Worm (Caenorhabditis elegans) whole organism, L1 larva: ENCODE data around the gene cox-6C.
A peak's percentile ranks its signal among the peaks of the same experiment; 100 is the strongest.

Source experiments
- C16A3.4 ChIP-seq: fragments of 150-350 bp; optimal IDR thresholded peaks from 2 replicates; lab custom pipeline; 2014; ENCODE audit warnings: missing biosample characterization, missing genetic modification characterization
- aha-1 ChIP-seq: fragments of 150-350 bp; optimal IDR thresholded peaks from 2 replicates; lab custom pipeline; 2014; ENCODE audit warnings: missing biosample characterization, missing genetic modification characterization
- aly-2 ChIP-seq: fragments of 150-350 bp; optimal IDR thresholded peaks from 2 replicates; lab custom pipeline; 2014; ENCODE audit warnings: missing biosample characterization, missing genetic modification characterization
- blmp-1 ChIP-seq: fragments of 150-350 bp; optimal IDR thresholded peaks from 2 replicates; lab custom pipeline; 2014; ENCODE audit warnings: missing biosample characterization, missing genetic modification characterization
- ceh-8 ChIP-seq: fragments of 200-800 bp; sonication (Bioruptor generic); optimal IDR thresholded peaks from 2 replicates; lab custom pipeline; 2018; ENCODE audit warnings: mild to moderate bottlenecking, missing genetic modification characterization, moderate library complexity, missing compliant biosample characterization
- ceh-82 ChIP-seq, 3 experiments: fragments of 150-350 bp in 1 of 3; sonication (generic microtip) in 2 of 3; optimal IDR thresholded peaks; 2 replicates each; lab custom pipeline; 2014 to 2017; ENCODE audit warnings: missing biosample characterization in 3 of 3, missing genetic modification characterization in 3 of 3
- ceh-90 ChIP-seq: sonication (generic microtip); optimal IDR thresholded peaks from 2 replicates; lab custom pipeline; 2016; ENCODE audit warnings: missing genetic modification characterization, missing compliant biosample characterization
- dpl-1 ChIP-seq, 3 experiments: fragments of 150-350 bp in 2 of 3; sonication (generic microtip) in 1 of 3; optimal IDR thresholded peaks; 2 replicates each; lab custom pipeline; 2014 to 2017; ENCODE audit warnings: missing biosample characterization in 3 of 3, missing genetic modification characterization in 3 of 3, missing genetic modification reagents in 3 of 3
- dsc-1 ChIP-seq: sonication (generic microtip); optimal IDR thresholded peaks from 2 replicates; lab custom pipeline; 2016; ENCODE audit warnings: mild to moderate bottlenecking, missing genetic modification characterization, missing compliant biosample characterization
- egl-13 ChIP-seq: sonication (generic microtip); optimal IDR thresholded peaks from 2 replicates; lab custom pipeline; 2016; ENCODE audit warnings: missing genotype, missing genetic modification reagents, missing genetic modification characterization, missing compliant biosample characterization
- egl-27 ChIP-seq, 2 experiments: fragments of 150-350 bp in 1 of 2; sonication (generic microtip); optimal IDR thresholded peaks; 3 replicates each; lab custom pipeline; 2017 to 2018; ENCODE audit warnings: missing biosample characterization in 2 of 2, missing genetic modification characterization in 2 of 2, missing genetic modification reagents in 2 of 2
- ets-5 ChIP-seq: fragments of 200-800 bp; sonication (Bioruptor generic); IDR thresholded peaks from 2 replicates; pipeline ENCODE4 v1.3.6; 2022; ENCODE audit warnings: missing genetic modification characterization, missing compliant biosample characterization
- fos-1 ChIP-seq: fragments of 150-350 bp; optimal IDR thresholded peaks from 2 replicates; lab custom pipeline; 2014; ENCODE audit warnings: missing biosample characterization, missing genetic modification characterization
- hlh-4 ChIP-seq: sonication (generic microtip); optimal IDR thresholded peaks from 2 replicates; lab custom pipeline; 2016; ENCODE audit warnings: mild to moderate bottlenecking, missing genetic modification characterization, missing compliant biosample characterization
- jun-1 ChIP-seq: fragments of 150-350 bp; optimal IDR thresholded peaks from 2 replicates; lab custom pipeline; 2014; ENCODE audit warnings: missing biosample characterization, missing genetic modification reagents, missing genetic modification characterization
- lin-14 ChIP-seq: fragments of 200-800 bp; sonication (Bioruptor generic); optimal IDR thresholded peaks from 2 replicates; lab custom pipeline; 2018; ENCODE audit warnings: mild to moderate bottlenecking, missing genetic modification characterization, moderate library complexity, missing compliant biosample characterization
- lin-35 ChIP-seq, 2 experiments: fragments of 150-350 bp; optimal IDR thresholded peaks; 2 replicates each; lab custom pipeline; 2014; ENCODE audit warnings: missing biosample characterization in 2 of 2, missing genetic modification characterization in 2 of 2, missing genetic modification reagents in 2 of 2
- mab-9 ChIP-seq: fragments of 200-800 bp; sonication (Bioruptor generic); IDR thresholded peaks from 2 replicates; pipeline ENCODE4 v1.3.6; 2022; ENCODE audit warnings: missing genetic modification reagents, missing genetic modification characterization, missing compliant biosample characterization
- mdl-1 ChIP-seq, 2 experiments: fragments of 150-350 bp; optimal IDR thresholded peaks; 2 replicates each; lab custom pipeline; 2014 to 2017; ENCODE audit warnings: missing biosample characterization in 2 of 2, missing genetic modification characterization in 2 of 2, inconsistent platforms in 1 of 2
- mep-1 ChIP-seq: fragments of 150-350 bp; optimal IDR thresholded peaks from 2 replicates; lab custom pipeline; 2014; ENCODE audit warnings: missing biosample characterization, missing genetic modification characterization
- nhr-12 ChIP-seq: sonication (generic microtip); optimal IDR thresholded peaks from 2 replicates; lab custom pipeline; 2017; ENCODE audit warnings: missing biosample characterization, missing genetic modification characterization
- nhr-20 ChIP-seq: sonication (generic microtip); optimal IDR thresholded peaks from 2 replicates; lab custom pipeline; 2016; ENCODE audit warnings: mild to moderate bottlenecking, missing genetic modification characterization, missing compliant biosample characterization
- nhr-71 ChIP-seq: sonication (generic microtip); optimal IDR thresholded peaks from 2 replicates; lab custom pipeline; 2016; ENCODE audit warnings: mild to moderate bottlenecking, missing genetic modification characterization, moderate library complexity, missing compliant biosample characterization
- nhr-76 ChIP-seq: sonication (generic microtip); optimal IDR thresholded peaks from 2 replicates; lab custom pipeline; 2017; ENCODE audit warnings: missing biosample characterization, missing genetic modification characterization
- nhr-77 ChIP-seq: fragments of 150-350 bp; optimal IDR thresholded peaks from 2 replicates; lab custom pipeline; 2014; ENCODE audit warnings: missing biosample characterization, missing genetic modification characterization
- nhr-85 ChIP-seq: sonication (generic microtip); peaks from one replicate; lab custom pipeline; 2016; ENCODE audit warnings: missing genetic modification characterization, inconsistent platforms, missing compliant biosample characterization
- pax-3 ChIP-seq: fragments of 200-800 bp; sonication (Bioruptor generic); optimal IDR thresholded peaks from 2 replicates; lab custom pipeline; 2018; ENCODE audit warnings: mild to moderate bottlenecking, missing genetic modification characterization, moderate library complexity, missing compliant biosample characterization
- snpc-4 ChIP-seq: fragments of 150-350 bp; optimal IDR thresholded peaks from 2 replicates; lab custom pipeline; 2014; ENCODE audit warnings: missing biosample characterization, missing genetic modification characterization
- snu-23 ChIP-seq: sonication (generic microtip); optimal IDR thresholded peaks from 2 replicates; lab custom pipeline; 2016; ENCODE audit warnings: missing genetic modification characterization, missing compliant biosample characterization
- sox-4 ChIP-seq: sonication (generic microtip); optimal IDR thresholded peaks from 2 replicates; lab custom pipeline; 2016; ENCODE audit warnings: missing genetic modification characterization, missing compliant biosample characterization
- sptf-1 ChIP-seq: fragments of 150-350 bp; optimal IDR thresholded peaks from 2 replicates; lab custom pipeline; 2014; ENCODE audit warnings: missing biosample characterization, missing genetic modification characterization
- tbx-2 ChIP-seq: sonication (generic microtip); optimal IDR thresholded peaks from 2 replicates; lab custom pipeline; 2016; ENCODE audit warnings: missing genetic modification characterization, missing compliant biosample characterization
- unc-130 ChIP-seq: fragments of 150-350 bp; optimal IDR thresholded peaks from 2 replicates; lab custom pipeline; 2017; ENCODE audit warnings: missing biosample characterization, missing genetic modification characterization, inconsistent platforms
- unc-62 ChIP-seq: fragments of 150-350 bp; optimal IDR thresholded peaks from 2 replicates; lab custom pipeline; 2014; ENCODE audit warnings: missing biosample characterization, missing genetic modification reagents, missing genetic modification characterization
- unc-98 ChIP-seq: fragments of 200-800 bp; sonication (Bioruptor generic); IDR thresholded peaks from 2 replicates; pipeline ENCODE4 v1.3.6; 2022; ENCODE audit warnings: missing genetic modification characterization, missing compliant biosample characterization
- vab-15 ChIP-seq: sonication (generic microtip); optimal IDR thresholded peaks from 2 replicates; lab custom pipeline; 2017; ENCODE audit warnings: missing genotype, mild to moderate bottlenecking, missing genetic modification characterization, missing compliant biosample characterization
- xbp-1 ChIP-seq: sonication (generic microtip); optimal IDR thresholded peaks from 2 replicates; lab custom pipeline; 2016; ENCODE audit warnings: missing genetic modification characterization, missing compliant biosample characterization
- zip-4 ChIP-seq: fragments of 200-800 bp; sonication (Bioruptor generic); optimal IDR thresholded peaks from 2 replicates; lab custom pipeline; 2018; ENCODE audit warnings: mild to moderate bottlenecking, missing genetic modification characterization, moderate library complexity, missing compliant biosample characterization
- ztf-4 ChIP-seq: fragments of 150-350 bp; optimal IDR thresholded peaks from 2 replicates; lab custom pipeline; 2014; ENCODE audit warnings: missing biosample characterization, missing genetic modification characterization

The cox-6C gene

DNA sequence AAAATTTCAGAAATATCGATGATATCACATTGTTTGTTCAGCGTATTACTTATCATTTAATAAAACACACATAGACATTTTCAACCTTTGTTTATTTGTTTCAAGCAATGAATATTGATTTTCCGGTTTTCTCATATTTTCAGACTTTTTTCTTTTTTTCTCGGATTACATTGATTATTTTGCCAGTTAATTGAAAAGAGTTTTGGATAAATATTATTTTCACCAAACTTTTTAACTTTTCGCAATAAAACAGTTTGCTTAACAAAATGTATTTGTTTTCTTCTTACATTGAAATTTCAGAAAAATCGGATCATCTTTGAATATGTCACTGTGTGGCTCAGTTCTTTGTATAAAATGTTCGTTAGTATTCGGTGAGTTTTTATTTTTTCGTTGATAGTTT lies 36.0 kb downstream of the cox-6C start, which contains the start of gene Y38C1AA.6:
TSS of gene Y38C1AA.6 (plus strand) at position 301 of the 400 bp plus-strand sequence.
- TF ChIP-seq unc-130: no peak
- TF ChIP-seq ceh-8 (GFP tag; lab: Kevin White, UChicago): no peak
- no peak for TF ChIP-seq unc-98 (GFP tag; lab: Robert Waterston, UW)
- TF ChIP-seq aha-1 (tag; lab: Kevin White, UChicago): no peak
- no peak for TF ChIP-seq unc-62 (GFP tag; lab: Kevin White, UChicago)
- no peak for TF ChIP-seq vab-15 (tag; lab: Kevin White, UChicago)
- no peak for TF ChIP-seq dsc-1
- no peak for TF ChIP-seq mdl-1 (tag; optimal IDR thresholded peaks at IDR 0.05; lab: Kevin White, UChicago)

DNA sequence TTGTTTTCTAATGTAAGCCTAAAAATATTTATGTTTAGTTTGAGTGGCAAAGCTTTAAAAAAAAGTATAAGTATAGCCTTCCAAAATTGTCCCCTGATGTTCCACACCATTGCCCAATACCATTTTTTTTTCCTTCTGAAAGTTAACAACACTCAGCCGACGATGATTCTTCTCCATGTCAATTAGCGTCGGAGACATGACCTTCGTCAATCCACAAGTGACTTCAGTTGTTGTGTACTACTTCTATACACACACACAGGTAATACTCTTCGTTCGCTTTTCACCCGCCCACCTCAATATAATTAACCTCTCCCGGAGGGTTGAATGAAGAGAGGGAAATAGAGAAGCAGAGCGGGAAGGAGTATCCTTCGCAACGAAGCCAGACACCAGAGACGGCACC lies 38.2 kb downstream of the cox-6C start, which contains the start of gene cutl-24:
TSS of gene cutl-24 (plus strand) at position 301 of the 400 bp plus-strand sequence.
- TF ChIP-seq fos-1 (tag; lab: Kevin White, UChicago) (no peak), blmp-1 (tag; lab: Kevin White, UChicago) (peak; percentile 18), nhr-85 (tag; lab: Kevin White, UChicago) (peak; percentile 61)
- TF ChIP-seq, all 84 proteins: peak for 2

DNA sequence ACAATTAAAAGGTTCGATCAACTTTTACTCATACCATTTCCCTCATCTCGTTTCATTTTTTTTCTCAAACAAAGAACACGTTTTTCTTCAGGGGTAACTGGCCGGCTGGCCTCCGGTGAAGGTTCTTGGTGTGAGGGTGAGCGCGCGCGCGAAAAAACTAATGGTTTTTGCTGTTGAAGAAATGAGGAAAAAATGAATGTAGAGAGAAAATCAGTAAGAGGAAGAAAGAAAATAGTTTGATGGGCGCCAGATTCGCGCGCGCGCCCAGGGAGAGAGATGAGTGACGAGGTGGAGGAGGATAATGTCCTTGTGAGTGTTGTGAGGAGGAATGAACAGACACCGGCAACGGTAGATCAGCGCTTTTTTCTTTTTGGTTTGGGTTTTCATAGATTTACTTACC lies 44.5 kb downstream of the cox-6C start:
- TF ChIP-seq aly-2 (tag; lab: Kevin White, UChicago) (no peak), snu-23 (GFP tag; lab: Kevin White, UChicago) (peak; percentile 33), nhr-77 (tag; lab: Kevin White, UChicago) (no peak), zip-4 (GFP tag; lab: Kevin White, UChicago) (no peak), lin-14 (GFP tag; lab: Kevin White, UChicago) (peak; percentile 74), sox-4 (no peak), ceh-90 (tag; lab: Kevin White, UChicago) (no peak), egl-13 (tag; lab: Kevin White, UChicago) (no peak), C16A3.4 (tag; lab: Kevin White, UChicago) (no peak), ets-5 (GFP tag; lab: Robert Waterston, UW) (no peak), sptf-1 (tag; lab: Kevin White, UChicago) (no peak), egl-27 (tag; optimal IDR thresholded peaks at IDR 0.05; lab: Kevin White, UChicago) (no peak), mep-1 (peak; percentile 31), nhr-20 (tag; lab: Kevin White, UChicago) (peak; percentile 12), pax-3 (tag; lab: Kevin White, UChicago) (no peak), ztf-4 (tag; lab: Kevin White, UChicago) (no peak), blmp-1 (tag; lab: Kevin White, UChicago) (peak; percentile 89), dpl-1 (GFP tag; optimal IDR thresholded peaks at IDR 0.05; lab: Kevin White, UChicago) (peak in 1 of 3 experiments; percentile 38), snpc-4 (tag; lab: Kevin White, UChicago) (no peak), lin-35 (GFP tag; optimal IDR thresholded peaks at IDR 0.05; lab: Kevin White, UChicago) (peak in 1 of 2 experiments; percentile 40), jun-1 (no peak), tbx-2 (tag; lab: Kevin White, UChicago) (no peak), hlh-4 (tag; lab: Kevin White, UChicago) (no peak), nhr-76 (tag; lab: Kevin White, UChicago) (no peak), xbp-1 (tag; lab: Kevin White, UChicago) (no peak), nhr-71 (tag; lab: Kevin White, UChicago) (no peak), mab-9 (GFP tag; lab: Robert Waterston, UW) (no peak), nhr-12 (tag; lab: Kevin White, UChicago) (no peak), ceh-82 (tag; optimal IDR thresholded peaks at IDR 0.05; lab: Kevin White, UChicago) (peak in 1 of 3 experiments; percentile 10)
